Worm (Caenorhabditis elegans) whole organism, L3 larva: ENCODE measurements around the gene nlp-11.

Experiments used
- R02D3.7 ChIP-seq: fragments of 150-350 bp; optimal IDR thresholded peaks from 2 replicates; lab custom pipeline; 2014; ENCODE audit warnings: missing biosample characterization, missing genetic modification characterization
- ama-1 ChIP-seq: fragments of 150-350 bp; optimal IDR thresholded peaks from 2 replicates; lab custom pipeline; 2018
- ceh-16 ChIP-seq: sonication (generic microtip); optimal IDR thresholded peaks from 2 replicates; lab custom pipeline; 2017; ENCODE audit warnings: missing biosample characterization, missing genetic modification characterization
- ceh-28 ChIP-seq: fragments of 150-350 bp; optimal IDR thresholded peaks from 2 replicates; lab custom pipeline; 2014; ENCODE audit warnings: missing biosample characterization, missing genetic modification reagents, missing genetic modification characterization
- ceh-82 ChIP-seq: fragments of 150-350 bp; optimal IDR thresholded peaks from 2 replicates; lab custom pipeline; 2014; ENCODE audit warnings: missing biosample characterization, missing genetic modification characterization
- ceh-9 ChIP-seq: sonication (generic microtip); optimal IDR thresholded peaks from 2 replicates; lab custom pipeline; 2018; ENCODE audit warnings: missing biosample characterization, missing genetic modification characterization
- daf-12 ChIP-seq: fragments of 150-350 bp; optimal IDR thresholded peaks from 2 replicates; lab custom pipeline; 2014; ENCODE audit warnings: missing biosample characterization, missing genetic modification reagents, missing genetic modification characterization
- egl-27 ChIP-seq: sonication (generic microtip); optimal IDR thresholded peaks from 4 replicates; lab custom pipeline; 2017; ENCODE audit warnings: missing biosample characterization, missing genetic modification reagents, missing genetic modification characterization
- egl-5 ChIP-seq: fragments of 150-350 bp; optimal IDR thresholded peaks from 2 replicates; lab custom pipeline; 2017; ENCODE audit warnings: missing biosample characterization, missing genetic modification reagents, missing genetic modification characterization, inconsistent platforms
- elt-1 ChIP-seq: fragments of 150-350 bp; optimal IDR thresholded peaks from 2 replicates; lab custom pipeline; 2014; ENCODE audit warnings: missing biosample characterization, missing genetic modification characterization
- elt-2 ChIP-seq: sonication (generic microtip); optimal IDR thresholded peaks from 2 replicates; lab custom pipeline; 2016; ENCODE audit warnings: missing genetic modification reagents, mild to moderate bottlenecking, missing genetic modification characterization, missing compliant biosample characterization
- eor-1 ChIP-seq, 2 experiments: fragments of 150-350 bp; optimal IDR thresholded peaks; 2 replicates each; lab custom pipeline; 2014 to 2018; ENCODE audit warnings: missing biosample characterization in 2 of 2, missing genetic modification characterization in 2 of 2
- fkh-10 ChIP-seq: sonication (generic microtip); optimal IDR thresholded peaks from 2 replicates; lab custom pipeline; 2017; ENCODE audit warnings: missing biosample characterization, missing genetic modification reagents, missing genetic modification characterization
- fkh-2 ChIP-seq: fragments of 150-350 bp; optimal IDR thresholded peaks from 2 replicates; lab custom pipeline; 2014; ENCODE audit warnings: missing biosample characterization, missing genetic modification reagents, missing genetic modification characterization
- fos-1 ChIP-seq: fragments of 150-350 bp; optimal IDR thresholded peaks from 2 replicates; lab custom pipeline; 2014; ENCODE audit warnings: missing biosample characterization, missing genetic modification characterization
- jun-1 ChIP-seq: fragments of 150-350 bp; optimal IDR thresholded peaks from 2 replicates; lab custom pipeline; 2014; ENCODE audit warnings: missing biosample characterization, missing genetic modification reagents, missing genetic modification characterization
- lin-15B ChIP-seq: fragments of 150-350 bp; optimal IDR thresholded peaks from 2 replicates; lab custom pipeline; 2014; ENCODE audit warnings: missing biosample characterization, missing genetic modification characterization
- mdl-1 ChIP-seq: fragments of 150-350 bp; optimal IDR thresholded peaks from 2 replicates; lab custom pipeline; 2014; ENCODE audit warnings: missing biosample characterization, missing genetic modification characterization
- mml-1 ChIP-seq: fragments of 150-350 bp; sonication (generic microtip); optimal IDR thresholded peaks from 3 replicates; lab custom pipeline; 2014; ENCODE audit warnings: missing biosample characterization, missing genetic modification characterization
- nfya-1 ChIP-seq: sonication (generic microtip); optimal IDR thresholded peaks from 2 replicates; lab custom pipeline; 2017; ENCODE audit warnings: missing genetic modification characterization, mild to moderate bottlenecking, missing compliant biosample characterization, antibody characterized with exemption, moderate library complexity; ENCODE audit not compliant: insufficient read depth
- nhr-11 ChIP-seq: fragments of 150-350 bp; optimal IDR thresholded peaks from 2 replicates; lab custom pipeline; 2014; ENCODE audit warnings: missing biosample characterization, missing genetic modification characterization
- nhr-12 ChIP-seq: fragments of 150-350 bp; optimal IDR thresholded peaks from 2 replicates; lab custom pipeline; 2014; ENCODE audit warnings: missing biosample characterization, missing genetic modification characterization
- nhr-23 ChIP-seq: fragments of 150-350 bp; optimal IDR thresholded peaks from 2 replicates; lab custom pipeline; 2014; ENCODE audit warnings: missing biosample characterization, missing genetic modification reagents, missing genetic modification characterization
- nhr-25 ChIP-seq: sonication (generic microtip); optimal IDR thresholded peaks from 2 replicates; lab custom pipeline; 2017; ENCODE audit warnings: missing biosample characterization, missing genetic modification characterization
- nhr-43 ChIP-seq: sonication (generic microtip); optimal IDR thresholded peaks from 2 replicates; lab custom pipeline; 2016; ENCODE audit warnings: mild to moderate bottlenecking, missing genetic modification characterization, missing compliant biosample characterization; ENCODE audit not compliant: poor library complexity, severe bottlenecking
- nhr-76 ChIP-seq: fragments of 150-350 bp; sonication (generic microtip); optimal IDR thresholded peaks from 5 replicates; lab custom pipeline; 2014; ENCODE audit warnings: missing biosample characterization, missing genetic modification characterization
- nhr-77 ChIP-seq: fragments of 150-350 bp; optimal IDR thresholded peaks from 2 replicates; lab custom pipeline; 2014; ENCODE audit warnings: missing biosample characterization, missing genetic modification characterization
- pha-4 ChIP-seq: fragments of 150-350 bp; optimal IDR thresholded peaks from 2 replicates; lab custom pipeline; 2014; ENCODE audit warnings: missing biosample characterization, missing genetic modification reagents, missing genetic modification characterization
- snpc-4 ChIP-seq: fragments of 150-350 bp; optimal IDR thresholded peaks from 2 replicates; lab custom pipeline; 2014; ENCODE audit warnings: missing biosample characterization, missing genetic modification characterization
- tbx-2 ChIP-seq: sonication (generic microtip); optimal IDR thresholded peaks from 2 replicates; lab custom pipeline; 2016; ENCODE audit warnings: mild to moderate bottlenecking, missing genetic modification characterization, missing compliant biosample characterization
- unc-39 ChIP-seq: sonication (generic microtip); optimal IDR thresholded peaks from 4 replicates; lab custom pipeline; 2017; ENCODE audit warnings: missing biosample characterization, missing genetic modification characterization
- ztf-11 ChIP-seq: fragments of 150-350 bp; optimal IDR thresholded peaks from 2 replicates; lab custom pipeline; 2014; ENCODE audit warnings: missing biosample characterization, missing genetic modification characterization

nlp-11 gene

ce11 chrII:9700363-9700762, 8.6 kb upstream of the nlp-11 start, which contains the start of the genes Y53C12A.8 and Y53C12A.7:
TSS of gene Y53C12A.8 (minus strand) at chrII:9700463.
TSS of gene Y53C12A.7 (plus strand) at chrII:9700543.
- TF ChIP-seq ceh-28 (tag; lab: Kevin White, UChicago) (no peak), nhr-12 (no peak), ztf-11 (no peak), ceh-9 (tag; lab: Kevin White, UChicago) (no peak), egl-5 (no peak), fos-1 (tag; lab: Kevin White, UChicago) (no peak), egl-27 (no peak), mdl-1 (tag; lab: Kevin White, UChicago) (no peak), nhr-11 (tag; lab: Kevin White, UChicago) (no peak), elt-2 (tag; lab: Kevin White, UChicago) (no peak), mml-1 (tag; lab: Kevin White, UChicago) (no peak), nhr-25 (tag; lab: Kevin White, UChicago) (no peak), fkh-2 (tag; lab: Kevin White, UChicago) (no peak), snpc-4 (tag; lab: Kevin White, UChicago) (no peak), jun-1 (no peak), nhr-43 (tag; lab: Kevin White, UChicago) (no peak), R02D3.7 (tag; lab: Kevin White, UChicago) (no peak), ceh-82 (tag; lab: Kevin White, UChicago) (no peak)

ce11 chrII:9695942-9696341, 4.2 kb upstream of the nlp-11 start:
- TF ChIP-seq nhr-23 (no peak), elt-1 (tag; lab: Kevin White, UChicago) (peak; percentile 86), fkh-10 (peak; percentile 27)

- TF ChIP-seq unc-39 (tag; lab: Kevin White, UChicago) (no peak), fkh-10 (peak; percentile 96)
- TF ChIP-seq, all 47 proteins: peak for 1
Measured at ce11 chrII:9690067-9690632, 1.6 kb downstream of the nlp-11 start.

DNA sequence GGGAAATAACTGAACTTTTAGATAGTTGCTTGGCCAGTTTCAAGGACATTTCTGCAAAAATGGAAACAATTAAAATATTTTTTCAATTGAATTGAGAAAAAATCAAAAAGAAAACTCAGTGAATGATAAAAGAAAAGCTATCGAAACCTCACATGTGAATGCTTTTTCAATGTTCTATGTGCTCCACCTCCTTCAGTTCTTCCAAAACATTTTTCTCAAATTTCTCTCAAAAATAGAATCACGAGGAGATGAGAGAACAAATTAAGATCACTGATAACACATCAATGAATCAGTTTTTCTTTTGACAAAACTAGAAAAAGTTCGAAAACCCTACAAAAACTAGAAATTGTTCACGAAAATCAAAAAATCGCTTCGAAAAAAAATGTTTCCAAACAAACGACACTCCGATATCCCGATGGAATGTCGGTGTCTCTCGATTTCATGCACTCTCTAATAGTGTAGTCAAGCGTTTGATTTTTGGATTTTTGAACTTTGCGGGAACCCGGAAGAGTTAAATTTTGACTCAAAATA, 5.0 kb downstream of the nlp-11 start, which contains the start of gene ZK1320.9:
Gene ZK1320.9 (minus strand): TSS at position 51 of the 531 bp plus-strand sequence.
- TF ChIP-seq pha-4 (tag; lab: Kevin White, UChicago) (peak; percentile 33), nhr-25 (tag; lab: Kevin White, UChicago) (peak; percentile 18), elt-2 (tag; lab: Kevin White, UChicago) (peak; percentile 50), mdl-1 (tag; lab: Kevin White, UChicago) (no peak), tbx-2 (tag; lab: Kevin White, UChicago) (no peak), nhr-76 (tag; lab: Kevin White, UChicago) (peak; percentile 59), lin-15B (tag; lab: Kevin White, UChicago) (peak; percentile 13)

DNA sequence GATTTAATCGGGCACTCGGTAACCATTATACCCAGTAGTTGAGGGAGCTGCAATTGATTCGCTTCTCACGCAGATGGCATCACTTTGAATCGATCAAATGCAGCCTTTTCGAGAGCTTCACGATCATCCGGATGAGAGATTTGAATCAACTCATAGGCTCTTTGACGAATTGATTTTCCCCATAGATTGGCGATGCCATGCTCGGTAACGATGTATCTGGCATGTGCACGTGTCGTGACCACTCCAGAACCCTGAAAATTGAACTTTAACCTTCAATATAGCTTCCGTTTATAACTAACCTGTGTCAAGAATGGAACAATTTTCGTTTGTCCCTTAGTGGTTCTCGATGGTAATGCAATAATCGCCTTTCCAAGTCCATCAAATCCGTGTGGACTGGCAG, 7.6 kb downstream of the nlp-11 start:
- TF ChIP-seq nfya-1 (tag; lab: Kevin White, UChicago), result no peak
- no peak for TF ChIP-seq ztf-11
- TF ChIP-seq fkh-10, result no peak
- no peak for TF ChIP-seq nhr-23
- TF ChIP-seq daf-12 (tag; lab: Kevin White, UChicago), result no peak
- TF ChIP-seq egl-5, result no peak
- TF ChIP-seq ama-1 (lab: Kevin White, UChicago), result peak; percentile 50

ce11 chrII:9682044-9682443, 9.7 kb downstream of the nlp-11 start:
- TF ChIP-seq egl-27 (no peak), snpc-4 (tag; lab: Kevin White, UChicago) (no peak), fkh-10 (peak; percentile 68), ceh-9 (tag; lab: Kevin White, UChicago) (no peak)

DNA sequence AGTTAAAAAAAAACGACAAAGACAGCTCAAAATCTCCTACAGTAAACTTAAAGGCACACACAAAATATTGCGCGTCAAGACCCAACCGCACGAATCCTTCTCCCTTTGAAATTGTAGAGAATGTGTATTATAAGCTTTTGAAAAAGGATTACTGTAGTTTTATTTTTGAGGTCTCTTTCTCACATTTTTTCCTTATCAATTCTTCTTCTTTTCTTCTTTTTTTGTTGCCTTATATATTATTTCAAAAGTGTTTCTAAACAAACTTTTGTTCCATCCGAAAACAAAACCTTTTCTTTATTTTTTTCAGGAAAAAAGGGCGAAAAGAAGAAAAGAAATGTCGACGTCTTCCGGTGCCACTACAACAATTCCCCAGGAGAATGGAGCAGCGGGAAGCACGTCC, 11.2 kb downstream of the nlp-11 start, which contains the start of gene ZK1320.13:
Gene ZK1320.13 (plus strand): TSS at position 301 of the 400 bp plus-strand sequence.
- TF ChIP-seq egl-27, result no peak
- no peak for TF ChIP-seq daf-12 (tag; lab: Kevin White, UChicago)
- TF ChIP-seq ama-1 (lab: Kevin White, UChicago), result no peak
- TF ChIP-seq snpc-4 (tag; lab: Kevin White, UChicago), result no peak
- TF ChIP-seq nfya-1 (tag; lab: Kevin White, UChicago), result no peak
- no peak for TF ChIP-seq nhr-77 (tag; lab: Kevin White, UChicago)
- no peak for TF ChIP-seq ceh-16 (tag; lab: Kevin White, UChicago)
- TF ChIP-seq fos-1 (tag; lab: Kevin White, UChicago), result no peak
- no peak for TF ChIP-seq mdl-1 (tag; lab: Kevin White, UChicago)
- no peak for TF ChIP-seq eor-1 (tag; optimal IDR thresholded peaks at IDR 0.05; lab: Kevin White, UChicago)
- no peak for TF ChIP-seq ceh-28 (tag; lab: Kevin White, UChicago)
- TF ChIP-seq nhr-12, result no peak
